Fruit fly (Drosophila melanogaster) whole organism, embryonic: ENCODE measurements around the gene Syx13.
A peak's percentile ranks its signal among the peaks of the same experiment; 100 is the strongest.

Experiments used
- ATbp ChIP-seq: fragments of 200-800 bp; sonication (Bioruptor generic); optimal IDR thresholded peaks from 2 replicates; lab custom pipeline; 2017; ENCODE audit warnings: missing biosample characterization, mild to moderate bottlenecking, missing genetic modification characterization, missing genetic modification reagents
- CG10147 ChIP-seq: fragments of 200-800 bp; sonication (Bioruptor generic); optimal IDR thresholded peaks from 2 replicates; lab custom pipeline; 2019; ENCODE audit warnings: missing biosample characterization, mild to moderate bottlenecking, missing genetic modification characterization, moderate library complexity
- CG11247 ChIP-seq: fragments of 200-800 bp; sonication (Bioruptor generic); IDR thresholded peaks from 2 replicates; pipeline ENCODE4 v1.3.6; 2022; ENCODE audit warnings: missing biosample characterization, missing genetic modification characterization
- CG12769 ChIP-seq: fragments of 200-800 bp; sonication (Bioruptor generic); optimal IDR thresholded peaks from 2 replicates; lab custom pipeline; 2019; ENCODE audit warnings: missing biosample characterization, mild to moderate bottlenecking, missing genetic modification characterization, moderate library complexity
- CG13287 ChIP-seq: fragments of 200-800 bp; sonication (Bioruptor generic); IDR thresholded peaks from 2 replicates; pipeline ENCODE4 v1.3.6; 2022; ENCODE audit warnings: missing biosample characterization, missing genetic modification characterization; ENCODE audit not compliant: partially characterized antibody
- CG13296 ChIP-seq: fragments of 200-800 bp; sonication (Bioruptor generic); optimal IDR thresholded peaks from 3 replicates; lab custom pipeline; 2018; ENCODE audit warnings: missing biosample characterization, mild to moderate bottlenecking, missing genetic modification characterization
- CG14014 ChIP-seq: fragments of 200-800 bp; sonication (Bioruptor generic); IDR thresholded peaks from 2 replicates; pipeline ENCODE4 v1.3.6; 2022; ENCODE audit warnings: missing biosample characterization, missing genetic modification characterization
- CG15073 ChIP-seq: fragments of 200-800 bp; sonication (Bioruptor generic); optimal IDR thresholded peaks from 2 replicates; lab custom pipeline; 2016; ENCODE audit warnings: missing biosample characterization, missing genetic modification characterization
- CG15696 ChIP-seq: fragments of 200-800 bp; sonication (Bioruptor generic); optimal IDR thresholded peaks from 2 replicates; lab custom pipeline; 2019; ENCODE audit warnings: missing biosample characterization, mild to moderate bottlenecking, missing genetic modification characterization, moderate library complexity
- CG17802 ChIP-seq: fragments of 200-800 bp; sonication (Bioruptor generic); optimal IDR thresholded peaks from 2 replicates; lab custom pipeline; 2018; ENCODE audit warnings: missing biosample characterization, mild to moderate bottlenecking, missing genetic modification characterization, moderate library complexity
- CG2116 ChIP-seq: fragments of 200-800 bp; sonication (Bioruptor generic); optimal IDR thresholded peaks from 3 replicates; lab custom pipeline; 2018; ENCODE audit warnings: missing biosample characterization, mild to moderate bottlenecking, missing genetic modification characterization
- CG2712 ChIP-seq: fragments of 200-800 bp; optimal IDR thresholded peaks from 3 replicates; lab custom pipeline; 2019; ENCODE audit warnings: missing biosample characterization, mild to moderate bottlenecking, missing genetic modification characterization, moderate library complexity
- CG32767 ChIP-seq: fragments of 200-800 bp; sonication (Bioruptor generic); IDR thresholded peaks from 2 replicates; pipeline ENCODE4 v1.3.6; 2022; ENCODE audit warnings: missing biosample characterization, missing genetic modification characterization
- CG5180 ChIP-seq: fragments of 200-800 bp; sonication (Bioruptor generic); optimal IDR thresholded peaks from 3 replicates; lab custom pipeline; 2017; ENCODE audit warnings: missing biosample characterization, missing genetic modification characterization, mild to moderate bottlenecking, moderate library complexity, missing genetic modification reagents
- CG6683 ChIP-seq: fragments of 200-800 bp; sonication (Bioruptor generic); optimal IDR thresholded peaks from 2 replicates; lab custom pipeline; 2017; ENCODE audit warnings: missing biosample characterization, mild to moderate bottlenecking, missing genetic modification characterization, missing genetic modification reagents
- CG7357 ChIP-seq: fragments of 200-800 bp; sonication (Bioruptor generic); IDR thresholded peaks from 3 replicates; pipeline ENCODE4 v1.3.6; 2022; ENCODE audit warnings: missing biosample characterization, missing genetic modification characterization
- CG7839 ChIP-seq: fragments of 200-800 bp; sonication (Bioruptor generic); optimal IDR thresholded peaks from 3 replicates; lab custom pipeline; 2018; ENCODE audit warnings: missing biosample characterization, mild to moderate bottlenecking, missing genetic modification characterization, moderate library complexity
- CG7963 ChIP-seq: fragments of 200-800 bp; sonication (Bioruptor generic); IDR thresholded peaks from 3 replicates; pipeline ENCODE4 v1.3.6; 2022; ENCODE audit warnings: missing biosample characterization, missing genetic modification characterization; ENCODE audit not compliant: partially characterized antibody
- CG7987 ChIP-seq: fragments of 200-800 bp; sonication (Bioruptor generic); optimal IDR thresholded peaks from 2 replicates; lab custom pipeline; 2018; ENCODE audit warnings: missing biosample characterization, mild to moderate bottlenecking, missing genetic modification characterization, moderate library complexity
- CG8359 ChIP-seq: fragments of 200-800 bp; sonication (Bioruptor generic); optimal IDR thresholded peaks from 2 replicates; lab custom pipeline; 2017; ENCODE audit warnings: missing biosample characterization, mild to moderate bottlenecking, missing genetic modification characterization, borderline replicate concordance
- CG9437 ChIP-seq: fragments of 200-800 bp; sonication (Bioruptor generic); optimal IDR thresholded peaks from 2 replicates; lab custom pipeline; 2018; ENCODE audit warnings: missing biosample characterization, mild to moderate bottlenecking, missing genetic modification characterization
- CrebB ChIP-seq: fragments of 200-800 bp; sonication (Bioruptor generic); optimal IDR thresholded peaks from 3 replicates; lab custom pipeline; 2018; ENCODE audit warnings: missing biosample characterization, mild to moderate bottlenecking, missing genetic modification characterization
- Dll ChIP-seq: fragments of 200-800 bp; sonication (Bioruptor generic); IDR thresholded peaks from 4 replicates; pipeline ENCODE4 v1.3.6; 2022; ENCODE audit warnings: missing biosample characterization, missing genetic modification characterization; ENCODE audit not compliant: partially characterized antibody
- Dp ChIP-seq: fragments of 200-800 bp; sonication (Bioruptor generic); optimal IDR thresholded peaks from 2 replicates; lab custom pipeline; 2018; ENCODE audit warnings: missing biosample characterization, mild to moderate bottlenecking, missing genetic modification characterization, moderate library complexity
- Fer2 ChIP-seq: fragments of 200-800 bp; sonication (Bioruptor generic); optimal IDR thresholded peaks from 2 replicates; lab custom pipeline; 2018; ENCODE audit warnings: missing biosample characterization, mild to moderate bottlenecking, missing genetic modification characterization, moderate library complexity
- H2.0 ChIP-seq: fragments of 200-800 bp; sonication (Bioruptor generic); IDR thresholded peaks from 2 replicates; pipeline ENCODE4 v1.3.6; 2022; ENCODE audit warnings: missing biosample characterization, missing genetic modification characterization
- Kr ChIP-seq: fragments of 200-800 bp; sonication (Bioruptor generic); optimal IDR thresholded peaks from 2 replicates; lab custom pipeline; 2017; ENCODE audit warnings: missing biosample characterization, mild to moderate bottlenecking, missing genetic modification characterization
- NfI ChIP-seq: fragments of 200-800 bp; sonication (Bioruptor generic); optimal IDR thresholded peaks from 3 replicates; lab custom pipeline; 2018; ENCODE audit warnings: missing biosample characterization, mild to moderate bottlenecking, missing genetic modification characterization, moderate library complexity
- Poxn ChIP-seq: fragments of 200-800 bp; sonication (Bioruptor generic); IDR thresholded peaks from 2 replicates; pipeline ENCODE4 v1.3.6; 2022; ENCODE audit warnings: missing biosample characterization, missing genetic modification characterization
- Sox102F ChIP-seq: fragments of 200-800 bp; sonication (Bioruptor generic); optimal IDR thresholded peaks from 2 replicates; lab custom pipeline; 2018; ENCODE audit warnings: missing biosample characterization, mild to moderate bottlenecking, missing genetic modification characterization, moderate library complexity
- Sry-β ChIP-seq: fragments of 200-800 bp; sonication (Bioruptor generic); optimal IDR thresholded peaks from 2 replicates; lab custom pipeline; 2018; ENCODE audit warnings: missing biosample characterization, mild to moderate bottlenecking, missing genetic modification characterization, moderate library complexity
- Vsx1 ChIP-seq: fragments of 200-800 bp; sonication (Bioruptor generic); optimal IDR thresholded peaks from 2 replicates; lab custom pipeline; 2017; ENCODE audit warnings: missing biosample characterization, mild to moderate bottlenecking, missing genetic modification characterization, missing genetic modification reagents
- Xrp1 ChIP-seq: fragments of 200-800 bp; sonication (Bioruptor generic); IDR thresholded peaks from 2 replicates; pipeline ENCODE4 v1.3.6; 2022; ENCODE audit warnings: missing biosample characterization, missing genetic modification characterization
- abd-A ChIP-seq: fragments of 200-800 bp; sonication (Bioruptor generic); optimal IDR thresholded peaks from 3 replicates; lab custom pipeline; 2019; ENCODE audit warnings: missing biosample characterization, mild to moderate bottlenecking, missing genetic modification characterization, moderate library complexity
- eve ChIP-seq, 2 experiments: fragments of >200 bp; optimal IDR thresholded peaks; 2 replicates each; lab custom pipeline; 2017; ENCODE audit warnings: missing biosample characterization in 2 of 2, missing genetic modification characterization in 2 of 2
- exex ChIP-seq: fragments of 200-800 bp; sonication (Bioruptor generic); optimal IDR thresholded peaks from 4 replicates; lab custom pipeline; 2018; ENCODE audit warnings: missing biosample characterization, mild to moderate bottlenecking, missing genetic modification characterization, moderate library complexity
- gfzf ChIP-seq: fragments of 200-800 bp; sonication (Bioruptor generic); optimal IDR thresholded peaks from 2 replicates; lab custom pipeline; 2016; ENCODE audit warnings: missing biosample characterization, mild to moderate bottlenecking, missing genetic modification characterization, moderate library complexity
- gro ChIP-seq: fragments of 200-800 bp; sonication (Bioruptor generic); optimal IDR thresholded peaks from 2 replicates; lab custom pipeline; 2016; ENCODE audit warnings: missing biosample characterization, missing genetic modification characterization
- nau ChIP-seq: fragments of 200-800 bp; sonication (Bioruptor generic); optimal IDR thresholded peaks from 3 replicates; lab custom pipeline; 2017; ENCODE audit warnings: missing biosample characterization, mild to moderate bottlenecking, missing genetic modification characterization, missing genetic modification reagents
- nerfin-1 ChIP-seq: fragments of 200-800 bp; sonication (Bioruptor generic); optimal IDR thresholded peaks from 3 replicates; lab custom pipeline; 2019; ENCODE audit warnings: missing biosample characterization, mild to moderate bottlenecking, missing genetic modification characterization, moderate library complexity
- nerfin-2 ChIP-seq: fragments of 200-800 bp; sonication (Bioruptor generic); IDR thresholded peaks from 2 replicates; pipeline ENCODE4 v1.3.6; 2022; ENCODE audit warnings: missing biosample characterization, missing genetic modification characterization; ENCODE audit not compliant: partially characterized antibody
- pan ChIP-seq, 4 experiments: fragments of >200 bp in 3 of 4; fragments of 200-800 bp in 1 of 4; sonication (Bioruptor generic) in 1 of 4; optimal IDR thresholded peaks in 3 of 4; IDR thresholded peaks in 1 of 4; 2 replicates each; pipeline versions ENCODE4 v1.3.6 to Lab custom; 2017 to 2022; ENCODE audit warnings: missing biosample characterization in 2 of 4, missing genetic modification characterization in 2 of 4, mixed read lengths in 1 of 4
- pzg ChIP-seq: fragments of 200-800 bp; sonication (Bioruptor generic); optimal IDR thresholded peaks from 3 replicates; lab custom pipeline; 2018; ENCODE audit warnings: missing biosample characterization, mild to moderate bottlenecking, missing genetic modification characterization, moderate library complexity
- scrt ChIP-seq: fragments of 200-800 bp; sonication (Bioruptor generic); optimal IDR thresholded peaks from 2 replicates; lab custom pipeline; 2018; ENCODE audit warnings: missing biosample characterization, mild to moderate bottlenecking, missing genetic modification characterization, moderate library complexity
- tio ChIP-seq: fragments of 200-800 bp; sonication (Bioruptor generic); optimal IDR thresholded peaks from 2 replicates; lab custom pipeline; 2017; ENCODE audit warnings: missing biosample characterization, missing genetic modification characterization, inconsistent platforms
- wek ChIP-seq: fragments of 200-800 bp; sonication (Bioruptor generic); optimal IDR thresholded peaks from 3 replicates; lab custom pipeline; 2018; ENCODE audit warnings: missing biosample characterization, mild to moderate bottlenecking, missing genetic modification characterization, moderate library complexity
- zen2 ChIP-seq: fragments of 200-800 bp; sonication (Bioruptor generic); IDR thresholded peaks from 3 replicates; pipeline ENCODE4 v1.3.6; 2022; ENCODE audit warnings: missing biosample characterization, missing genetic modification characterization; ENCODE audit not compliant: partially characterized antibody
- zf30C ChIP-seq: fragments of 200-800 bp; sonication (Bioruptor generic); optimal IDR thresholded peaks from 3 replicates; lab custom pipeline; 2018; ENCODE audit warnings: missing biosample characterization, mild to moderate bottlenecking, missing genetic modification characterization
- zfh1 ChIP-seq: fragments of 200-800 bp; sonication (Bioruptor generic); IDR thresholded peaks from 3 replicates; pipeline ENCODE4 v1.3.6; 2022; ENCODE audit warnings: missing biosample characterization, missing genetic modification characterization

The Syx13 gene

DNA sequence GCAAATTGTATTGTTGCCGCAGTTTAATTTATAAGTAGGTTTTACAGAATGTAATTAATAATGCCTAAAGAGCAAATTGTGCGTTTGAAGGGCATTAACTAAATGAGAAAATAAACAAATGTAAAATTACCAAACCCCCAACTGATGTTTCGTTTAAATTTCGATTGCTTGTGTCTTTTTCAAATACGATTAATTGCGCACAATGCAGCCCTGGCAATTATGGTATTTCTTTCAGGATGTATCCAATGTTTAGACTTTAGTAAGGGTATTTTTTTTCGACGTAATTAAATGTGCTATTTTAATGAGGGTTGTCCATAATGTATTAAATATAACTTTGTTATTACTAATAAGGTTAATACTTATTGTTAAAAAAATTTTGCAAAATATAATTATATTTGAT, 3.4 kb upstream of the Syx13 start (continued):
- no peak for TF ChIP-seq CG10147 (GFP tag; lab: Kevin White, UChicago)
- TF ChIP-seq CG32767 (GFP tag; lab: Robert Waterston, UW): peak; percentile 40; the same call in 1 of the 2 replicates
- no peak for TF ChIP-seq ATbp (GFP tag; lab: Kevin White, UChicago)
- peak; percentile 97 for TF ChIP-seq CG2116
- TF ChIP-seq CrebB (tag; lab: Kevin White, UChicago): no peak
- peak; percentile 30 for TF ChIP-seq gfzf (GFP tag; lab: Kevin White, UChicago)
- TF ChIP-seq CG5180 (GFP tag; lab: Kevin White, UChicago): no peak
- TF ChIP-seq Poxn (GFP tag; lab: Robert Waterston, UW): no peak
- TF ChIP-seq Dp: peak; percentile 91
- no peak for TF ChIP-seq CG13296 (GFP tag; lab: Kevin White, UChicago)
- peak; percentile 27 for TF ChIP-seq nerfin-1 (tag; lab: Kevin White, UChicago)
- peak; percentile 47 for TF ChIP-seq abd-A (tag; lab: Kevin White, UChicago)
- TF ChIP-seq CG13287: no peak
- TF ChIP-seq tio (GFP tag; lab: Kevin White, UChicago): no peak
- TF ChIP-seq pzg (GFP tag; lab: Kevin White, UChicago): peak; percentile 68
- no peak for TF ChIP-seq CG7839 (tag; lab: Kevin White, UChicago)
- no peak for TF ChIP-seq zfh1
- no peak for TF ChIP-seq CG9437 (GFP tag; lab: Kevin White, UChicago)
- TF ChIP-seq gro (GFP tag; lab: Kevin White, UChicago): no peak
- no peak for TF ChIP-seq CG6683 (GFP tag; lab: Kevin White, UChicago)
- TF ChIP-seq Fer2 (tag; lab: Kevin White, UChicago): no peak
- peak; percentile 36 for TF ChIP-seq CG17802 (tag; lab: Kevin White, UChicago)
- no peak for TF ChIP-seq zen2 (GFP tag; lab: Robert Waterston, UW)
- TF ChIP-seq CG12769: no peak
- no peak for TF ChIP-seq Vsx1 (GFP tag; lab: Kevin White, UChicago)
- no peak for TF ChIP-seq exex (tag; lab: Kevin White, UChicago)
- TF ChIP-seq Dll: 0 out of 4 replicates have a peak, but pooled peaks have one; percentile 11
- no peak for TF ChIP-seq nerfin-2 (GFP tag; lab: Robert Waterston, UW)
- no peak for TF ChIP-seq CG11247
- peak; percentile 94 for TF ChIP-seq wek
- no peak for TF ChIP-seq zf30C
- TF ChIP-seq CG7987 (GFP tag; lab: Kevin White, UChicago): no peak
- TF ChIP-seq Sox102F (GFP tag; lab: Kevin White, UChicago): no peak
- no peak for TF ChIP-seq CG7963 (GFP tag; lab: Robert Waterston, UW)
- TF ChIP-seq CG7357 (GFP tag; lab: Robert Waterston, UW): no peak
- no peak for TF ChIP-seq Kr (GFP tag; lab: Kevin White, UChicago)
- TF ChIP-seq CG14014 (GFP tag; lab: Robert Waterston, UW): no peak
- no peak for TF ChIP-seq nau (GFP tag; lab: Kevin White, UChicago)
- TF ChIP-seq Sry-β: no peak
- no peak for TF ChIP-seq NfI
- TF ChIP-seq CG15073 (GFP tag; lab: Kevin White, UChicago): no peak
- TF ChIP-seq pan (optimal IDR thresholded peaks at IDR 0.05; lab: Kevin White, UChicago): no peak
- TF ChIP-seq pan (GFP tag; optimal IDR thresholded peaks at IDR 0.05 in 1 of 2, IDR thresholded peaks at IDR 0.05 in 1 of 2): no peak
- TF ChIP-seq H2.0 (GFP tag; lab: Robert Waterston, UW): no peak
- no peak for TF ChIP-seq CG8359 (GFP tag; lab: Kevin White, UChicago)
- peak; percentile 9 for TF ChIP-seq CG2712 (tag; lab: Kevin White, UChicago)
- no peak for TF ChIP-seq CG15696
- no peak for TF ChIP-seq eve (GFP tag; optimal IDR thresholded peaks at IDR 0.05; lab: Kevin White, UChicago)
- no peak for TF ChIP-seq Xrp1
- TF ChIP-seq scrt (GFP tag; lab: Kevin White, UChicago): no peak
